Worm (Caenorhabditis elegans): Measurements from ENCODE around the gene spon-1.

DNA sequence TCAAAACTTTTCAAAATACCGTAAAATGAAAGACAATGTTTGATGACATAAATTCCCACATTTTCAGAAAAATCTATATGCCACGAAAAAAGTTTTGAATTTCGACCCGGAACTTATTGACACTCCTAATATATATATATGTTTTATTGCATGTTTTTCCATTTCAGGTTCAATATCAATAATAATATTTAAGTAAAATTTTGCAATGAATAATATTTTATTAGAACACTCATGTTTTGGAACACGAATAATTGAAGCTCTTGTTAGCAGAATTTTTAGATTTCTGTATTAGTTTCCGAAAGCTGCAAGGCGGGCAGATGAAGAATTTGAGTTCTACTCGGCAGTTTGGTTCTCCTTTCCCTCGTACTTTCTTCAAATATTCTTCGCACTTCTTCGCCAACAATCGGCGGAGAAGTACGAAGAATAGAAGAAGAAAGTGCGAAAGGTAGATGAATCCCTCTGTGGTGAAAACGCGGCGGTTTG is 23.0 kb upstream of the spon-1 start, which contains the start of gene T02G5.3:
- no peak for TF ChIP-seq him-1 (tag; optimal IDR thresholded peaks at IDR 0.05)
- TF ChIP-seq W03F9.2 (tag; optimal IDR thresholded peaks at IDR 0.05), result no peak
